Worm (Caenorhabditis elegans) whole organism, L4/young adult: Measurements from ENCODE around the gene ost-1.

Experiments used
- dao-5 ChIP-seq: sonication (generic microtip); optimal IDR thresholded peaks from 2 replicates; lab custom pipeline; 2016; ENCODE audit warnings: missing genotype, missing genetic modification characterization, moderate library complexity, missing compliant biosample characterization
- him-1 ChIP-seq: sonication (generic microtip); optimal IDR thresholded peaks from 2 replicates; lab custom pipeline; 2016; ENCODE audit warnings: missing genotype, missing genetic modification reagents, missing genetic modification characterization, missing compliant biosample characterization

ce11 chrIV:1104518-1104917, 2.7 kb upstream of the ost-1 start, which contains the start of the genes C44B12.9 and C44B12.3:
- TF ChIP-seq him-1: no peak
- no peak for TF ChIP-seq dao-5
